Fruit fly (Drosophila melanogaster) whole organism, embryonic: ENCODE results near the gene CG13457.

Source experiments
- Asciz ChIP-seq: fragments of 200-800 bp; sonication (Bioruptor generic); optimal IDR thresholded peaks from 2 replicates; lab custom pipeline; 2017; ENCODE audit warnings: missing biosample characterization, mild to moderate bottlenecking, missing genetic modification characterization, missing genetic modification reagents
- B-H2 ChIP-seq: fragments of 200-800 bp; sonication (Bioruptor generic); optimal IDR thresholded peaks from 2 replicates; lab custom pipeline; 2018; ENCODE audit warnings: missing biosample characterization, mild to moderate bottlenecking, missing genetic modification characterization
- CG10267 ChIP-seq: fragments of 200-800 bp; sonication (Bioruptor generic); optimal IDR thresholded peaks from 2 replicates; lab custom pipeline; 2018; ENCODE audit warnings: missing biosample characterization, mild to moderate bottlenecking, missing genetic modification characterization, moderate library complexity
- CG10979 ChIP-seq: fragments of 200-800 bp; sonication (Bioruptor generic); optimal IDR thresholded peaks from 2 replicates; lab custom pipeline; 2018; ENCODE audit warnings: missing biosample characterization, mild to moderate bottlenecking, missing genetic modification characterization, moderate library complexity
- CG11085 ChIP-seq: fragments of 200-800 bp; sonication (Bioruptor generic); IDR thresholded peaks from 2 replicates; pipeline ENCODE4 v1.3.6; 2022; ENCODE audit warnings: missing biosample characterization, missing genetic modification characterization
- CG1233 ChIP-seq: fragments of 200-800 bp; sonication (Bioruptor generic); optimal IDR thresholded peaks from 4 replicates; lab custom pipeline; 2018; ENCODE audit warnings: missing biosample characterization, mild to moderate bottlenecking, missing genetic modification characterization
- CG13123 ChIP-seq: fragments of 200-800 bp; sonication (Bioruptor generic); optimal IDR thresholded peaks from 2 replicates; lab custom pipeline; 2016; ENCODE audit warnings: missing biosample characterization, missing genetic modification characterization
- CG13775 ChIP-seq: fragments of 200-800 bp; sonication (Bioruptor generic); optimal IDR thresholded peaks from 3 replicates; lab custom pipeline; 2017; ENCODE audit warnings: missing biosample characterization, mild to moderate bottlenecking, missing genetic modification characterization
- CG14710 ChIP-seq: fragments of 200-800 bp; sonication (Bioruptor generic); optimal IDR thresholded peaks from 3 replicates; lab custom pipeline; 2019; ENCODE audit warnings: missing biosample characterization, mild to moderate bottlenecking, missing genetic modification characterization, moderate library complexity
- CG15514 ChIP-seq: fragments of 200-800 bp; sonication (Bioruptor generic); optimal IDR thresholded peaks from 3 replicates; lab custom pipeline; 2017; ENCODE audit warnings: missing biosample characterization, missing genetic modification characterization, mild to moderate bottlenecking, moderate library complexity, missing genetic modification reagents
- CG17361 ChIP-seq: fragments of 200-800 bp; sonication (Bioruptor generic); IDR thresholded peaks from 3 replicates; pipeline ENCODE4 v1.3.6; 2022; ENCODE audit warnings: missing biosample characterization, missing genetic modification characterization
- CG17385 ChIP-seq: fragments of 200-800 bp; sonication (Bioruptor generic); optimal IDR thresholded peaks from 3 replicates; lab custom pipeline; 2018; ENCODE audit warnings: missing biosample characterization, mild to moderate bottlenecking, missing genetic modification characterization
- CG18011 ChIP-seq: fragments of 200-800 bp; sonication (Bioruptor generic); optimal IDR thresholded peaks from 2 replicates; lab custom pipeline; 2017; ENCODE audit warnings: missing biosample characterization, missing genetic modification characterization, mild to moderate bottlenecking, moderate library complexity, missing genotype
- CG18599 ChIP-seq: fragments of 200-800 bp; sonication (Bioruptor generic); optimal IDR thresholded peaks from 3 replicates; lab custom pipeline; 2017; ENCODE audit warnings: missing biosample characterization, missing genetic modification characterization, mild to moderate bottlenecking, moderate library complexity, missing genetic modification reagents
- CG18619 ChIP-seq: fragments of 200-800 bp; sonication (Bioruptor generic); optimal IDR thresholded peaks from 3 replicates; lab custom pipeline; 2017; ENCODE audit warnings: missing biosample characterization, mild to moderate bottlenecking, missing genetic modification characterization
- CG2116 ChIP-seq: fragments of 200-800 bp; sonication (Bioruptor generic); optimal IDR thresholded peaks from 3 replicates; lab custom pipeline; 2018; ENCODE audit warnings: missing biosample characterization, mild to moderate bottlenecking, missing genetic modification characterization
- CG2120 ChIP-seq: fragments of 200-800 bp; sonication (Bioruptor generic); optimal IDR thresholded peaks from 3 replicates; lab custom pipeline; 2016; ENCODE audit warnings: missing biosample characterization, missing genetic modification characterization
- CG30403 ChIP-seq: fragments of 200-800 bp; sonication (Bioruptor generic); optimal IDR thresholded peaks from 3 replicates; lab custom pipeline; 2016; ENCODE audit warnings: missing biosample characterization, missing genetic modification characterization
- CG3995 ChIP-seq: fragments of 200-800 bp; sonication (Bioruptor generic); optimal IDR thresholded peaks from 3 replicates; lab custom pipeline; 2016; ENCODE audit warnings: missing biosample characterization, missing genetic modification characterization
- CG4424 ChIP-seq: fragments of 200-800 bp; sonication (Bioruptor generic); optimal IDR thresholded peaks from 3 replicates; lab custom pipeline; 2016; ENCODE audit warnings: missing biosample characterization, missing genetic modification characterization
- CG8388 ChIP-seq: fragments of 200-800 bp; sonication (Bioruptor generic); optimal IDR thresholded peaks from 2 replicates; lab custom pipeline; 2019; ENCODE audit warnings: missing biosample characterization, mild to moderate bottlenecking, missing genetic modification characterization, moderate library complexity
- CG8924 ChIP-seq: fragments of 200-800 bp; optimal IDR thresholded peaks from 3 replicates; lab custom pipeline; 2019; ENCODE audit warnings: missing biosample characterization, mild to moderate bottlenecking, missing genetic modification characterization, moderate library complexity
- CG9797 ChIP-seq: fragments of 200-800 bp; sonication (Bioruptor generic); optimal IDR thresholded peaks from 3 replicates; lab custom pipeline; 2018; ENCODE audit warnings: missing biosample characterization, mild to moderate bottlenecking, missing genetic modification characterization
- CTCF ChIP-seq: fragments of 200-800 bp; sonication (Bioruptor generic); optimal IDR thresholded peaks from 2 replicates; lab custom pipeline; 2017; ENCODE audit warnings: missing biosample characterization, mild to moderate bottlenecking, missing genetic modification characterization, moderate library complexity
- CoRest ChIP-seq: fragments of 200-800 bp; sonication (Bioruptor generic); optimal IDR thresholded peaks from 3 replicates; lab custom pipeline; 2018; ENCODE audit warnings: missing biosample characterization, mild to moderate bottlenecking, missing genetic modification characterization, moderate library complexity
- Ets65A ChIP-seq: fragments of 200-800 bp; sonication (Bioruptor generic); peaks from one replicate; lab custom pipeline; 2016; ENCODE audit warnings: missing biosample characterization, missing genetic modification characterization
- HmgZ ChIP-seq: fragments of 200-800 bp; sonication (Bioruptor generic); optimal IDR thresholded peaks from 2 replicates; lab custom pipeline; 2018; ENCODE audit warnings: missing biosample characterization, mild to moderate bottlenecking, missing genetic modification characterization
- Hr78 ChIP-seq, 2 experiments: fragments of 200-800 bp in 1 of 2; fragments of >200 bp in 1 of 2; sonication (Bioruptor generic) in 1 of 2; optimal IDR thresholded peaks; 2 replicates each; lab custom pipeline; 2017 to 2019; ENCODE audit warnings: missing biosample characterization in 2 of 2, missing genetic modification characterization in 2 of 2, mild to moderate bottlenecking in 1 of 2, moderate library complexity in 1 of 2
- Hsf ChIP-seq: fragments of 200-800 bp; sonication (Bioruptor generic); optimal IDR thresholded peaks from 3 replicates; lab custom pipeline; 2016; ENCODE audit warnings: missing biosample characterization, missing genetic modification characterization
- Lhr ChIP-seq: fragments of 200-800 bp; sonication (Bioruptor generic); optimal IDR thresholded peaks from 3 replicates; lab custom pipeline; 2017; ENCODE audit warnings: mild to moderate bottlenecking, missing biosample characterization, missing genetic modification reagents, missing genetic modification characterization
- Meics ChIP-seq: fragments of 200-800 bp; sonication (Bioruptor generic); optimal IDR thresholded peaks from 2 replicates; lab custom pipeline; 2017; ENCODE audit warnings: missing biosample characterization, mild to moderate bottlenecking, missing genetic modification characterization
- Xbp1 ChIP-seq: fragments of 200-800 bp; sonication (Bioruptor generic); optimal IDR thresholded peaks from 3 replicates; lab custom pipeline; 2016; ENCODE audit warnings: missing biosample characterization, mild to moderate bottlenecking, missing genetic modification characterization
- Xrp1 ChIP-seq: fragments of 200-800 bp; sonication (Bioruptor generic); IDR thresholded peaks from 2 replicates; pipeline ENCODE4 v1.3.6; 2022; ENCODE audit warnings: missing biosample characterization, missing genetic modification characterization
- amos ChIP-seq: fragments of 200-800 bp; sonication (Bioruptor generic); IDR thresholded peaks from 2 replicates; pipeline ENCODE4 v1.3.6; 2022; ENCODE audit warnings: missing biosample characterization, missing genetic modification characterization; ENCODE audit not compliant: partially characterized antibody
- bbx ChIP-seq: fragments of 200-800 bp; sonication (Bioruptor generic); IDR thresholded peaks from 2 replicates; pipeline ENCODE4 v1.3.6; 2022; ENCODE audit warnings: missing biosample characterization, missing genetic modification characterization; ENCODE audit not compliant: partially characterized antibody
- dmrt11E ChIP-seq: fragments of 200-800 bp; sonication (Bioruptor generic); optimal IDR thresholded peaks from 3 replicates; lab custom pipeline; 2018; ENCODE audit warnings: missing biosample characterization, mild to moderate bottlenecking, missing genetic modification characterization, moderate library complexity
- ftz-f1 ChIP-seq: fragments of 200-800 bp; sonication (Bioruptor generic); optimal IDR thresholded peaks from 2 replicates; lab custom pipeline; 2016; ENCODE audit warnings: missing biosample characterization, missing genetic modification characterization
- lab ChIP-seq: fragments of 200-800 bp; sonication (Bioruptor generic); optimal IDR thresholded peaks from 3 replicates; lab custom pipeline; 2017; ENCODE audit warnings: missing biosample characterization, missing genetic modification characterization, mild to moderate bottlenecking, moderate library complexity, missing genetic modification reagents
- lilli ChIP-seq: fragments of 200-800 bp; sonication (Bioruptor generic); optimal IDR thresholded peaks from 3 replicates; lab custom pipeline; 2016; ENCODE audit warnings: missing biosample characterization, missing genetic modification characterization
- lov ChIP-seq, 2 experiments: fragments of 200-800 bp in 1 of 2; fragments of >200 bp in 1 of 2; sonication (Bioruptor generic) in 1 of 2; IDR thresholded peaks in 1 of 2; optimal IDR thresholded peaks in 1 of 2; 2 replicates in 1 of 2; 3 replicates in 1 of 2; pipeline versions ENCODE4 v1.3.6 to Lab custom; 2017 to 2022; ENCODE audit warnings: missing biosample characterization in 1 of 2, missing genetic modification characterization in 1 of 2
- otp ChIP-seq: fragments of 200-800 bp; sonication (Bioruptor generic); IDR thresholded peaks from 3 replicates; pipeline ENCODE4, ENCODE4 v1.3.6; 2022; ENCODE audit warnings: missing biosample characterization, missing genetic modification characterization
- sc ChIP-seq, 3 experiments: fragments of >200 bp in 2 of 3; fragments of 200-800 bp in 1 of 3; sonication (Bioruptor generic) in 1 of 3; optimal IDR thresholded peaks; 2 replicates in 2 of 3; 3 replicates in 1 of 3; lab custom pipeline; 2017; ENCODE audit warnings: mild to moderate bottlenecking in 1 of 3, missing biosample characterization in 1 of 3, missing genetic modification characterization in 1 of 3, missing genetic modification reagents in 1 of 3
- sug ChIP-seq: fragments of 200-800 bp; optimal IDR thresholded peaks from 2 replicates; lab custom pipeline; 2019; ENCODE audit warnings: missing biosample characterization, mild to moderate bottlenecking, missing genetic modification characterization, moderate library complexity
- tll ChIP-seq, 2 experiments: fragments of 200-800 bp in 1 of 2; fragments of >200 bp in 1 of 2; sonication (Bioruptor generic) in 1 of 2; optimal IDR thresholded peaks; 2 replicates each; lab custom pipeline; 2017 to 2019; ENCODE audit warnings: missing biosample characterization in 2 of 2, missing genetic modification characterization in 2 of 2, mild to moderate bottlenecking in 1 of 2, moderate library complexity in 1 of 2
- trh ChIP-seq: fragments of 200-800 bp; sonication (Bioruptor generic); optimal IDR thresholded peaks from 2 replicates; lab custom pipeline; 2016; ENCODE audit warnings: missing biosample characterization, missing genetic modification characterization
- twi ChIP-seq: fragments of 200-800 bp; optimal IDR thresholded peaks from 2 replicates; lab custom pipeline; 2019; ENCODE audit warnings: missing biosample characterization, mild to moderate bottlenecking, missing genetic modification characterization, moderate library complexity
- vvl ChIP-seq: fragments of 200-800 bp; sonication (Bioruptor generic); IDR thresholded peaks from 2 replicates; pipeline ENCODE4 v1.3.6; 2022; ENCODE audit warnings: missing biosample characterization, missing genetic modification characterization

Gene CG13457

DNA sequence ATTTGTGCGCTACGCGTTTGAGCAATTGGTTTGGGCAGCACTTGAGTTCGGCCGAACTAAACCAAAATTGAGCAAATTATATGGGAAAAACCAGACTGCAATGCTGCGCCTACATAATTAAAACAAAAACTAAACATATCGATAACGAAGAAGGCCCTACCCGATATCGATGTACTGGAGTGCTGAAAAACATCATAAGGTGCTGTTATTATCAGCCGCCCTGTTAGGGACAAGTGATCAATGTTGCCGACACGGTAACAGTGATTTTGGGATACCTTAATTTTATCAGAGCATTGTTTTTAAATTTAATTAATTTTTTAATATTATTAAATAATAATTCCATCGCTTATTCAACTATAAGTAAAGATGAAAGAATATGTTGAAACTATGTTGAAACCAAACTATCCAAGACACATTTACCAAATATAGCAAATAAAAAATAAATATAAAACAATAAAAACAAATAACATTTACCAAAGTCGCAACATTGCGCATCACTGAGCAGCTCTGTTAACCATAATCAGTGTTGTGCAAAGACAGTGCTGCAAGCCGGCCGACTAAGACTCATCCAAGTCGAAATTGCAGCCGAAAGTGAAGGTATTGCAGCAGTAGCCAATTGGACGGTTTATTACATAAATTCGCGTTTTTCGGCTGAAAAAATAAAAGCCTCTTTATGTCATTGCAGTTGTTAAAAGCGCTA, 36.4 kb downstream of the CG13457 start, which contains the start of the genes sstn, Plp and GlyRS (continued):
- TF ChIP-seq twi (tag; lab: Kevin White, UChicago) (peak; percentile 26), Lhr (peak; percentile 1), Xrp1 (GFP tag; lab: Robert Waterston, UW) (no peak), amos (peak; percentile 61), dmrt11E (tag; lab: Kevin White, UChicago) (peak; percentile 36), CG30403 (GFP tag; lab: Kevin White, UChicago) (peak; percentile 47), Meics (GFP tag; lab: Kevin White, UChicago) (peak; percentile 46), trh (GFP tag; lab: Kevin White, UChicago) (no peak), CG1233 (no peak), otp (GFP tag; lab: Robert Waterston, UW) (no peak), lov (optimal IDR thresholded peaks at IDR 0.05; lab: Kevin White, UChicago) (no peak), lov (GFP tag; IDR thresholded peaks at IDR 0.05; lab: Robert Waterston, UW) (no peak), CG2116 (GFP tag; lab: Kevin White, UChicago) (peak; percentile 58), CG10267 (tag; lab: Kevin White, UChicago) (peak; percentile 99), CG8388 (GFP tag; lab: Kevin White, UChicago) (no peak), CG4424 (GFP tag; lab: Kevin White, UChicago) (peak; percentile 34), CG10979 (tag; lab: Kevin White, UChicago) (peak; percentile 22), B-H2 (GFP tag; lab: Kevin White, UChicago) (peak; percentile 14), CG13775 (peak; percentile 42), CG9797 (GFP tag; lab: Kevin White, UChicago) (peak; percentile 5), bbx (GFP tag; lab: Robert Waterston, UW) (peak; percentile 69), CoRest (tag; lab: Kevin White, UChicago) (peak; percentile 67), Ets65A (GFP tag; lab: Kevin White, UChicago) (peak; percentile 41), CG17385 (GFP tag; lab: Kevin White, UChicago) (peak; percentile 27), sc (optimal IDR thresholded peaks at IDR 0.05; lab: Kevin White, UChicago) (no peak), sc (GFP tag; optimal IDR thresholded peaks at IDR 0.05; lab: Kevin White, UChicago) (peak; percentile 26), ftz-f1 (GFP tag; lab: Kevin White, UChicago) (no peak), CG11085 (GFP tag; lab: Robert Waterston, UW) (no peak), CG17361 (GFP tag; lab: Robert Waterston, UW) (peak; percentile 78), CG14710 (tag; lab: Kevin White, UChicago) (peak; percentile 68), CG18011 (no peak), Hsf (GFP tag; lab: Kevin White, UChicago) (peak; percentile 5), tll (GFP tag; optimal IDR thresholded peaks at IDR 0.05; lab: Kevin White, UChicago) (peak in 1 of 2 experiments; percentile 13), CTCF (GFP tag; lab: Kevin White, UChicago) (no peak), CG3995 (GFP tag; lab: Kevin White, UChicago) (peak; percentile 98), Hr78 (GFP tag; optimal IDR thresholded peaks at IDR 0.05; lab: Kevin White, UChicago) (no peak), Xbp1 (GFP tag; lab: Kevin White, UChicago) (peak; percentile 40), CG18599 (GFP tag; lab: Kevin White, UChicago) (peak; percentile 59), CG8924 (tag; lab: Kevin White, UChicago) (peak; percentile 29), lab (peak; percentile 66), CG2120 (peak; percentile 22), CG13123 (GFP tag; lab: Kevin White, UChicago) (peak; percentile 22), HmgZ (peak; percentile 7), lilli (GFP tag; lab: Kevin White, UChicago) (peak; percentile 41), CG15514 (GFP tag; lab: Kevin White, UChicago) (peak; percentile 40), sug (tag; lab: Kevin White, UChicago) (peak; percentile 57), Asciz (GFP tag; lab: Kevin White, UChicago) (peak; percentile 23), vvl (GFP tag; lab: Robert Waterston, UW) (peak; percentile 51; the same call in 1 of the 2 replicates), CG18619 (GFP tag; lab: Kevin White, UChicago) (peak; percentile 57)
